Fruit fly (Drosophila melanogaster): ENCODE measurements around the gene Polr2H.

Polr2H gene

DNA sequence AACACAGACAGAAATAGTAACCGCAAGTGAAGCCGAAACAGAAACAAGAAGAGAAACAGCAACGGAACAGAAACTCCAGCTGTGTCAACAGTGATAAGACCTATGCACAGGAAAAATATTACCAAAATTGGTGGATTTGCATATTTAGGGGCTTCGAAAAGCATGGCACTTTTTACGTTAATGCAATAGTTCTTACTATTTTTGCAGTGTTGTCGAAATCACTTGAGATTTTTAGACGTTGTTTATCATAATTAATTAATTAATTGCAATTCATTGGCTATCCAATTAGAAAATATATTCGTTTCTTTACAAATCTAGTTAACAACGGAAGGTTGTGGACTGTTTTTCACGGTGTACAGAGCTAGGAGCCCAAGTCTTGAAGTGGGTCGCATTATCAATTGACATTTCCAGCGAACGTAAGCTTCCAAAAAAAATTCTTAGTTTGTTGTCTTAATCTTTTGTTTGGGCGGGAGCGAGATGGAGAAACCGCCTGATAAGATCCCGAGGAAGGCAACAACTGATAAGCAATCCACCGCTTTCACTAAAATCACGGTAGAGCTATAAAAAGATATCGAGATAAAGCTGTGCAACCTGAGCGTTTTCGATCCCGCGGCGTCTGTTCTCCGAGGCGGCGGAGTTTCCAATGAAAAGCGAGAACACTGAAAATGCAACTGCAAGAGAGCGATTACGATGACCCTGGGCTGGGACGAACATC is 1.6 kb upstream of the Polr2H start (continued):
- TF ChIP-seq CG2116 (GFP tag; optimal IDR thresholded peaks at IDR 0.05), result no peak
- no peak for TF ChIP-seq chm (GFP tag; IDR thresholded peaks at IDR 0.05)
- peak; percentile 33 for TF ChIP-seq Ssrp (tag; optimal IDR thresholded peaks at IDR 0.05)
- no peak for TF ChIP-seq Gug (GFP tag; IDR thresholded peaks at IDR 0.05)
- no peak for TF ChIP-seq CG34376 (GFP tag; optimal IDR thresholded peaks at IDR 0.05)
- peak; percentile 1 for TF ChIP-seq CG8359 (GFP tag; optimal IDR thresholded peaks at IDR 0.05; ENCODE audit: borderline replicate concordance)
- TF ChIP-seq bab2 (GFP tag; optimal IDR thresholded peaks at IDR 0.05), result no peak
- TF ChIP-seq klu (GFP tag; IDR thresholded peaks at IDR 0.05), result no peak
- TF ChIP-seq CG3281 (GFP tag; optimal IDR thresholded peaks at IDR 0.05), result no peak
- peak; percentile 23 for TF ChIP-seq CG4424 (GFP tag; optimal IDR thresholded peaks at IDR 0.05)
- no peak for TF ChIP-seq emc (GFP tag; optimal IDR thresholded peaks at IDR 0.05)
- TF ChIP-seq sna (GFP tag; IDR thresholded peaks at IDR 0.05; ENCODE audit: partially characterized antibody), result no peak
- no peak for TF ChIP-seq CG7839 (tag; optimal IDR thresholded peaks at IDR 0.05)
- no peak for TF ChIP-seq CG12942 (GFP tag; optimal IDR thresholded peaks at IDR 0.05)
- TF ChIP-seq D19A (tag; optimal IDR thresholded peaks at IDR 0.05), result peak; percentile 15
- no peak for TF ChIP-seq CG14014 (GFP tag; IDR thresholded peaks at IDR 0.05)
- TF ChIP-seq Nf-YC (tag; optimal IDR thresholded peaks at IDR 0.05), result no peak
- no peak for TF ChIP-seq ewg (GFP tag; optimal IDR thresholded peaks at IDR 0.05)
- no peak for TF ChIP-seq toy (GFP tag; IDR thresholded peaks at IDR 0.05)
- no peak for TF ChIP-seq CG10654 (GFP tag; optimal IDR thresholded peaks at IDR 0.05)
- peak; percentile 16 for TF ChIP-seq zen (tag; optimal IDR thresholded peaks at IDR 0.05)
- peak; percentile 63 for TF ChIP-seq CG2712 (tag; optimal IDR thresholded peaks at IDR 0.05)
- TF ChIP-seq CG8944 (GFP tag; optimal IDR thresholded peaks at IDR 0.05), result no peak
- TF ChIP-seq CG16815 (GFP tag; optimal IDR thresholded peaks at IDR 0.05), result no peak
- TF ChIP-seq CG4854 (GFP tag; optimal IDR thresholded peaks at IDR 0.05), result no peak
- no peak for TF ChIP-seq Sin3A (optimal IDR thresholded peaks at IDR 0.05)
- TF ChIP-seq CG4328 (GFP tag; optimal IDR thresholded peaks at IDR 0.05), result no peak
- TF ChIP-seq CG6175 (GFP tag; IDR thresholded peaks at IDR 0.05), result no peak
- TF ChIP-seq CG4820 (GFP tag; optimal IDR thresholded peaks at IDR 0.05), result peak; percentile 9
- TF ChIP-seq Bdp1 (GFP tag; optimal IDR thresholded peaks at IDR 0.05), result no peak
- no peak for TF ChIP-seq slbo (GFP tag; IDR thresholded peaks at IDR 0.05)
- no peak for TF ChIP-seq trh (GFP tag; optimal IDR thresholded peaks at IDR 0.05)
- no peak for TF ChIP-seq ato (GFP tag; IDR thresholded peaks at IDR 0.05; ENCODE audit: partially characterized antibody)
- no peak for TF ChIP-seq gcm2 (GFP tag; optimal IDR thresholded peaks at IDR 0.05)
- no peak for TF ChIP-seq Stat92E (GFP tag; optimal IDR thresholded peaks at IDR 0.05)
- TF ChIP-seq chinmo (GFP tag; IDR thresholded peaks at IDR 0.05; ENCODE audit: partially characterized antibody), result no peak
- TF ChIP-seq CG8924 (tag; optimal IDR thresholded peaks at IDR 0.05), result peak; percentile 9
- no peak for TF ChIP-seq unpg (GFP tag; optimal IDR thresholded peaks at IDR 0.05)
- peak; percentile 51 for TF ChIP-seq CG14710 (tag; optimal IDR thresholded peaks at IDR 0.05)
- TF ChIP-seq CG42726 (GFP tag; IDR thresholded peaks at IDR 0.05; ENCODE audit: partially characterized antibody), result no peak
- peak; percentile 10 for TF ChIP-seq trem (tag; optimal IDR thresholded peaks at IDR 0.05)
- TF ChIP-seq jigr1 (GFP tag; IDR thresholded peaks at IDR 0.05), result no peak
- no peak for TF ChIP-seq gsb-n (tag; optimal IDR thresholded peaks at IDR 0.05)
- no peak for TF ChIP-seq Hr78 (GFP tag; optimal IDR thresholded peaks at IDR 0.05)
- TF ChIP-seq pho (GFP tag; optimal IDR thresholded peaks at IDR 0.05), result no peak
- TF ChIP-seq cad (GFP tag; optimal IDR thresholded peaks at IDR 0.05), result no peak
- no peak for TF ChIP-seq onecut (GFP tag; IDR thresholded peaks at IDR 0.05)
- no peak for TF ChIP-seq tna (GFP tag; IDR thresholded peaks at IDR 0.05; ENCODE audit: partially characterized antibody)
- no peak for TF ChIP-seq CG11456 (GFP tag; IDR thresholded peaks at IDR 0.05)
- no peak for TF ChIP-seq dpn (GFP tag; optimal IDR thresholded peaks at IDR 0.05)

Measured in whole organism, embryonic.